Fruit fly (Drosophila melanogaster) whole organism, wandering third instar larva: Measurements from ENCODE around the gene Rbfox1.

Experiments used
- Abd-B ChIP-seq: fragments of >200 bp; optimal IDR thresholded peaks from 2 replicates; lab custom pipeline; 2017; ENCODE audit warnings: missing biosample characterization, missing genetic modification characterization
- CG32264 ChIP-seq: fragments of 200-800 bp; sonication (Bioruptor generic); optimal IDR thresholded peaks from 2 replicates; lab custom pipeline; 2016; ENCODE audit warnings: missing biosample characterization, missing genetic modification characterization
- CrebA ChIP-seq: fragments of 200-800 bp; sonication (Bioruptor generic); optimal IDR thresholded peaks from 2 replicates; lab custom pipeline; 2016; ENCODE audit warnings: missing biosample characterization, mild to moderate bottlenecking, missing genetic modification characterization, borderline replicate concordance
- Dfd ChIP-seq: fragments of >200 bp; optimal IDR thresholded peaks from 2 replicates; lab custom pipeline; 2017; ENCODE audit warnings: missing biosample characterization, missing genetic modification characterization
- GATAd ChIP-seq: sonication (Bioruptor generic); optimal IDR thresholded peaks from 2 replicates; lab custom pipeline; 2016; ENCODE audit warnings: missing biosample characterization, missing genetic modification characterization
- HLH106 ChIP-seq: fragments of 200-800 bp; optimal IDR thresholded peaks from 3 replicates; lab custom pipeline; 2019; ENCODE audit warnings: missing biosample characterization, mild to moderate bottlenecking, missing genetic modification characterization, moderate library complexity
- Hnf4 ChIP-seq: fragments of 200-800 bp; sonication (Bioruptor generic); optimal IDR thresholded peaks from 2 replicates; lab custom pipeline; 2016; ENCODE audit warnings: missing biosample characterization, mild to moderate bottlenecking, missing genetic modification characterization
- Hr78 ChIP-seq: fragments of >200 bp; optimal IDR thresholded peaks from 2 replicates; lab custom pipeline; 2017; ENCODE audit warnings: missing biosample characterization, missing genetic modification characterization
- Hr83 ChIP-seq: fragments of 200-300 bp; sonication (Bioruptor generic); optimal IDR thresholded peaks from 2 replicates; lab custom pipeline; 2016; ENCODE audit warnings: missing biosample characterization, mild to moderate bottlenecking, missing genetic modification characterization, moderate library complexity; ENCODE audit not compliant: poor library complexity, severe bottlenecking
- Jra ChIP-seq: sonication (Bioruptor generic); optimal IDR thresholded peaks from 2 replicates; lab custom pipeline; 2016; ENCODE audit warnings: missing biosample characterization, missing genetic modification characterization
- Mio ChIP-seq: sonication (Bioruptor generic); optimal IDR thresholded peaks from 2 replicates; lab custom pipeline; 2016; ENCODE audit warnings: missing biosample characterization, missing genetic modification characterization
- Myc ChIP-seq: fragments of >200 bp; optimal IDR thresholded peaks from 2 replicates; lab custom pipeline; 2017
- N ChIP-seq: fragments of >200 bp; optimal IDR thresholded peaks from 2 replicates; lab custom pipeline; 2018; ENCODE audit warnings: missing biosample characterization, missing external identifiers, missing genetic modification characterization
- OdsH ChIP-seq: fragments of 200-800 bp; sonication (Bioruptor generic); optimal IDR thresholded peaks from 2 replicates; lab custom pipeline; 2016; ENCODE audit warnings: missing biosample characterization, mild to moderate bottlenecking, missing genetic modification characterization
- Sp1 ChIP-seq: fragments of 200-800 bp; sonication (Bioruptor generic); optimal IDR thresholded peaks from 3 replicates; lab custom pipeline; 2019; ENCODE audit warnings: missing biosample characterization, mild to moderate bottlenecking, missing genetic modification characterization, moderate library complexity
- Vsx2 ChIP-seq: fragments of 200-300, 225-300 bp; sonication (Bioruptor generic); optimal IDR thresholded peaks from 2 replicates; lab custom pipeline; 2018; ENCODE audit warnings: missing biosample characterization, missing genetic modification characterization; ENCODE audit not compliant: partially characterized antibody
- br ChIP-seq: fragments of 200-800 bp; sonication (Bioruptor generic); optimal IDR thresholded peaks from 2 replicates; lab custom pipeline; 2016; ENCODE audit warnings: missing biosample characterization, missing genetic modification characterization
- dl ChIP-seq, 2 experiments: fragments of 175-275, 200-275 bp in 1 of 2; fragments of 200-275 bp in 1 of 2; sonication (Bioruptor generic); optimal IDR thresholded peaks; lab custom pipeline; 2018; ENCODE audit warnings: mild to moderate bottlenecking in 2 of 2, missing biosample characterization in 2 of 2, missing genetic modification characterization in 2 of 2, moderate library complexity in 2 of 2; ENCODE audit not compliant: partially characterized antibody in 2 of 2, insufficient read depth in 1 of 2
- dmrt93B ChIP-seq: fragments of 200-800 bp; sonication (Bioruptor generic); optimal IDR thresholded peaks from 2 replicates; lab custom pipeline; 2018; ENCODE audit warnings: missing biosample characterization, mild to moderate bottlenecking, missing genetic modification characterization
- dsf ChIP-seq: sonication (Bioruptor generic); optimal IDR thresholded peaks from 2 replicates; lab custom pipeline; 2016; ENCODE audit warnings: missing biosample characterization, missing genetic modification characterization, borderline replicate concordance
- foxo ChIP-seq, 2 experiments: fragments of 200-800 bp; sonication (Bioruptor generic); optimal IDR thresholded peaks; 2 replicates in 1 of 2; 3 replicates in 1 of 2; lab custom pipeline; 2016 to 2017; ENCODE audit warnings: missing biosample characterization in 2 of 2, missing genetic modification characterization in 2 of 2
- fru ChIP-seq: fragments of 200-800 bp; sonication (Bioruptor generic); optimal IDR thresholded peaks from 3 replicates; lab custom pipeline; 2016; ENCODE audit warnings: missing biosample characterization, mild to moderate bottlenecking, missing genetic modification characterization
- jim ChIP-seq: fragments of 175-275, 200-325 bp; sonication (Bioruptor generic); optimal IDR thresholded peaks from 2 replicates; lab custom pipeline; 2016; ENCODE audit warnings: missing biosample characterization, mild to moderate bottlenecking, missing genetic modification characterization
- lola ChIP-seq: fragments of >200 bp; optimal IDR thresholded peaks from 2 replicates; lab custom pipeline; 2017; ENCODE audit warnings: missing biosample characterization, missing genetic modification characterization
- pan ChIP-seq: fragments of >200 bp; optimal IDR thresholded peaks from 2 replicates; lab custom pipeline; 2017
- rgr ChIP-seq: fragments of 200-800 bp; sonication (Bioruptor generic); optimal IDR thresholded peaks from 3 replicates; lab custom pipeline; 2016; ENCODE audit warnings: missing biosample characterization, mild to moderate bottlenecking, missing genetic modification characterization
- sage ChIP-seq: fragments of 200-800 bp; sonication (Bioruptor generic); optimal IDR thresholded peaks from 2 replicates; lab custom pipeline; 2016; ENCODE audit warnings: missing biosample characterization, mild to moderate bottlenecking, missing genetic modification characterization
- tai ChIP-seq: sonication (Bioruptor generic); optimal IDR thresholded peaks from 2 replicates; lab custom pipeline; 2016; ENCODE audit warnings: missing biosample characterization, missing genetic modification characterization
- woc ChIP-seq: sonication (Bioruptor generic); optimal IDR thresholded peaks from 2 replicates; lab custom pipeline; 2016; ENCODE audit warnings: missing biosample characterization, mild to moderate bottlenecking, missing genetic modification characterization

Rbfox1 gene

dm6 chr3L:10554489-10554888 is 73.3 kb downstream of the Rbfox1 start (continued):
- TF ChIP-seq dmrt93B (GFP tag; lab: Kevin White, UChicago) = peak; percentile 4

dm6 chr3L:10558982-10559381 is 77.8 kb downstream of the Rbfox1 start, which contains the start of gene CG6527:
Gene CG6527 (minus strand): TSS chr3L:10559082.
- TF ChIP-seq rgr (no peak), jim (no peak), fru (GFP tag; lab: Kevin White, UChicago) (no peak), Mio (GFP tag; lab: Kevin White, UChicago) (no peak), dsf (GFP tag; lab: Kevin White, UChicago) (no peak), pan (no peak), CG32264 (GFP tag; lab: Kevin White, UChicago) (no peak), Hnf4 (GFP tag; lab: Kevin White, UChicago) (no peak), woc (GFP tag; lab: Kevin White, UChicago) (no peak), Myc (no peak), CrebA (GFP tag; lab: Kevin White, UChicago) (no peak), Vsx2 (GFP tag; lab: Kevin White, UChicago) (no peak), Abd-B (GFP tag; lab: Kevin White, UChicago) (no peak), Hr83 (no peak)

- TF ChIP-seq rgr = peak; percentile 26
- peak; percentile 31 for TF ChIP-seq Sp1 (GFP tag; lab: Kevin White, UChicago)
- TF ChIP-seq OdsH = peak; percentile 3
- TF ChIP-seq Abd-B (GFP tag; lab: Kevin White, UChicago) = no peak
- TF ChIP-seq HLH106 (tag; lab: Kevin White, UChicago) = peak; percentile 46
- TF ChIP-seq GATAd (GFP tag; lab: Kevin White, UChicago) = no peak
- peak in 1 of 2 experiments; percentile 12 for TF ChIP-seq foxo (GFP tag; optimal IDR thresholded peaks at IDR 0.05; lab: Kevin White, UChicago)
Observed at dm6 chr3L:10562235-10562634, 81.0 kb downstream of the Rbfox1 start.

dm6 chr3L:10581688-10582288 is 100.6 kb downstream of the Rbfox1 start:
- peak; percentile 98 for TF ChIP-seq Dfd (GFP tag; lab: Kevin White, UChicago)
- no peak for TF ChIP-seq N (GFP tag; lab: Kevin White, UChicago)
- no peak for TF ChIP-seq dl (GFP tag; optimal IDR thresholded peaks at IDR 0.05; lab: Kevin White, UChicago; ENCODE audit: insufficient read depth in 1 of 2, partially characterized antibody in 2 of 2)
- no peak for TF ChIP-seq CrebA (GFP tag; lab: Kevin White, UChicago)
- no peak for TF ChIP-seq Hr78 (GFP tag; lab: Kevin White, UChicago)

- peak; percentile 94 for TF ChIP-seq Dfd (GFP tag; lab: Kevin White, UChicago)
- TF ChIP-seq Sp1 (GFP tag; lab: Kevin White, UChicago) = no peak
Observed at dm6 chr3L:10584965-10585364, 103.8 kb downstream of the Rbfox1 start.

- TF ChIP-seq br (no peak), lola (no peak), sage (GFP tag; lab: Kevin White, UChicago) (no peak), Sp1 (GFP tag; lab: Kevin White, UChicago) (no peak), Jra (GFP tag; lab: Kevin White, UChicago) (no peak), dsf (GFP tag; lab: Kevin White, UChicago) (no peak), foxo (GFP tag; optimal IDR thresholded peaks at IDR 0.05; lab: Kevin White, UChicago) (no peak), tai (no peak), Vsx2 (GFP tag; lab: Kevin White, UChicago) (no peak)
Observed at dm6 chr3L:10599512-10599911, 118.3 kb downstream of the Rbfox1 start.
